Worm (Caenorhabditis elegans) whole organism, L4 larva: Measurements from ENCODE around the gene prmt-9.

Experiments
- F37D6.2 ChIP-seq: sonication (generic microtip); optimal IDR thresholded peaks from 2 replicates; lab custom pipeline; 2016; ENCODE audit warnings: mild to moderate bottlenecking, missing genetic modification characterization, missing compliant biosample characterization
- Y48G9A.11 ChIP-seq: fragments of 200-800 bp; sonication (Bioruptor generic); IDR thresholded peaks from 2 replicates; pipeline ENCODE4 v1.3.6; 2022; ENCODE audit warnings: missing genetic modification reagents, missing genetic modification characterization, missing compliant biosample characterization
- ama-1 ChIP-seq: fragments of 150-350 bp; optimal IDR thresholded peaks from 2 replicates; lab custom pipeline; 2014; ENCODE audit warnings: inconsistent platforms, mixed read lengths
- ceh-20 ChIP-seq: fragments of 200-800 bp; sonication (Bioruptor generic); IDR thresholded peaks from 2 replicates; pipeline ENCODE4 v1.3.6; 2022; ENCODE audit warnings: missing genetic modification reagents, missing genetic modification characterization, missing compliant biosample characterization
- ceh-28 ChIP-seq: fragments of 150-350 bp; optimal IDR thresholded peaks from 2 replicates; lab custom pipeline; 2014; ENCODE audit warnings: missing biosample characterization, missing genetic modification reagents, missing genetic modification characterization
- ctbp-1 ChIP-seq: fragments of 200-800 bp; sonication (Bioruptor generic); IDR thresholded peaks from 2 replicates; pipeline ENCODE4 v1.3.6; 2022; ENCODE audit warnings: missing genetic modification reagents, missing genetic modification characterization, missing compliant biosample characterization
- daf-12 ChIP-seq: fragments of 150-350 bp; optimal IDR thresholded peaks from 2 replicates; lab custom pipeline; 2014; ENCODE audit warnings: missing biosample characterization, missing genetic modification reagents, missing genetic modification characterization
- daf-16 ChIP-seq, 3 experiments: sonication (generic microtip); optimal IDR thresholded peaks; 2 replicates each; lab custom pipeline; 2016 to 2017; ENCODE audit warnings: missing genetic modification characterization in 3 of 3, missing genetic modification reagents in 3 of 3, mild to moderate bottlenecking in 2 of 3, missing compliant biosample characterization in 2 of 3, missing biosample characterization in 1 of 3, moderate library complexity in 1 of 3
- dmd-6 ChIP-seq: fragments of 200-800 bp; sonication (Bioruptor generic); IDR thresholded peaks from 2 replicates; pipeline ENCODE4 v1.3.6; 2022; ENCODE audit warnings: missing genetic modification reagents, missing genetic modification characterization, missing compliant biosample characterization
- dve-1 ChIP-seq: sonication (generic microtip); optimal IDR thresholded peaks from 2 replicates; lab custom pipeline; 2017; ENCODE audit warnings: antibody characterized with exemption, mild to moderate bottlenecking, missing genetic modification characterization, missing compliant biosample characterization; ENCODE audit not compliant: insufficient read depth
- egl-27 ChIP-seq: sonication (generic microtip); optimal IDR thresholded peaks from 3 replicates; lab custom pipeline; 2017; ENCODE audit warnings: missing biosample characterization, missing genetic modification reagents, missing genetic modification characterization
- egl-43 ChIP-seq: fragments of 200-800 bp; sonication (Bioruptor generic); IDR thresholded peaks from 2 replicates; pipeline ENCODE4 v1.3.6; 2022; ENCODE audit warnings: missing genetic modification reagents, missing genetic modification characterization, missing compliant biosample characterization
- hlh-11 ChIP-seq: fragments of 200-800 bp; sonication (Bioruptor generic); optimal IDR thresholded peaks from 2 replicates; lab custom pipeline; 2018; ENCODE audit warnings: mild to moderate bottlenecking, missing genetic modification characterization, missing compliant biosample characterization
- hlh-30 ChIP-seq: sonication (generic microtip); optimal IDR thresholded peaks from 2 replicates; lab custom pipeline; 2017; ENCODE audit warnings: antibody characterized with exemption, mild to moderate bottlenecking, missing genetic modification characterization, missing compliant biosample characterization; ENCODE audit not compliant: insufficient read depth
- lin-1 ChIP-seq: fragments of 200-800 bp; sonication (Bioruptor generic); IDR thresholded peaks from 2 replicates; pipeline ENCODE4 v1.3.6; 2022; ENCODE audit warnings: missing genetic modification reagents, missing genetic modification characterization, missing compliant biosample characterization
- lin-39 ChIP-seq: fragments of 150-350 bp; optimal IDR thresholded peaks from 2 replicates; lab custom pipeline; 2014; ENCODE audit warnings: missing biosample characterization, missing genetic modification reagents, missing genetic modification characterization
- mdl-1 ChIP-seq, 2 experiments: fragments of 150-350 bp in 1 of 2; sonication (generic microtip) in 1 of 2; optimal IDR thresholded peaks; 2 replicates each; lab custom pipeline; 2014 to 2017; ENCODE audit warnings: missing biosample characterization in 2 of 2, missing genetic modification characterization in 2 of 2
- mdt-29 ChIP-seq: fragments of 200-800 bp; sonication (Bioruptor generic); IDR thresholded peaks from 2 replicates; pipeline ENCODE4 v1.3.6; 2022; ENCODE audit warnings: missing genetic modification reagents, missing genetic modification characterization, missing compliant biosample characterization
- nhr-102 ChIP-seq: sonication (generic microtip); optimal IDR thresholded peaks from 2 replicates; lab custom pipeline; 2016; ENCODE audit warnings: mild to moderate bottlenecking, missing genetic modification characterization, moderate library complexity, missing compliant biosample characterization
- nhr-11 ChIP-seq: fragments of 150-350 bp; optimal IDR thresholded peaks from 2 replicates; lab custom pipeline; 2014; ENCODE audit warnings: missing biosample characterization, missing genetic modification characterization
- nhr-237 ChIP-seq: sonication (generic microtip); optimal IDR thresholded peaks from 2 replicates; lab custom pipeline; 2017; ENCODE audit warnings: missing biosample characterization, missing genetic modification characterization
- nhr-28 ChIP-seq: fragments of 150-350 bp; optimal IDR thresholded peaks from 2 replicates; lab custom pipeline; 2014; ENCODE audit warnings: missing biosample characterization, missing genetic modification characterization
- nhr-48 ChIP-seq: sonication (generic microtip); optimal IDR thresholded peaks from 2 replicates; lab custom pipeline; 2016; ENCODE audit warnings: mild to moderate bottlenecking, missing genetic modification characterization, missing compliant biosample characterization
- nhr-76 ChIP-seq: fragments of 150-350 bp; optimal IDR thresholded peaks from 2 replicates; lab custom pipeline; 2014; ENCODE audit warnings: missing biosample characterization, missing genetic modification characterization
- nhr-77 ChIP-seq: fragments of 150-350 bp; optimal IDR thresholded peaks from 2 replicates; lab custom pipeline; 2014; ENCODE audit warnings: missing biosample characterization, missing genetic modification characterization
- pha-4 ChIP-seq, 2 experiments: fragments of 150-350 bp in 1 of 2; fragments of 200-800 bp in 1 of 2; sonication (Bioruptor generic) in 1 of 2; IDR thresholded peaks in 1 of 2; optimal IDR thresholded peaks in 1 of 2; 2 replicates each; pipeline versions ENCODE4 v1.3.6 to Lab custom; 2014 to 2022; ENCODE audit warnings: missing genetic modification characterization in 2 of 2, missing genetic modification reagents in 2 of 2, missing biosample characterization in 1 of 2, missing compliant biosample characterization in 1 of 2
- php-3 ChIP-seq: fragments of 200-800 bp; sonication (Bioruptor generic); IDR thresholded peaks from 2 replicates; pipeline ENCODE4 v1.3.6; 2022; ENCODE audit warnings: missing genetic modification reagents, missing genetic modification characterization, missing compliant biosample characterization
- pqm-1 ChIP-seq: sonication (generic microtip); optimal IDR thresholded peaks from 2 replicates; lab custom pipeline; 2017; ENCODE audit warnings: missing biosample characterization, missing genetic modification characterization
- sdz-12 ChIP-seq: fragments of 200-800 bp; sonication (Bioruptor generic); optimal IDR thresholded peaks from 2 replicates; lab custom pipeline; 2018; ENCODE audit warnings: mild to moderate bottlenecking, missing genetic modification characterization, missing compliant biosample characterization
- set-16 ChIP-seq: fragments of 200-800 bp; sonication (Bioruptor generic); IDR thresholded peaks from 2 replicates; pipeline ENCODE4 v1.3.6; 2022; ENCODE audit warnings: missing genetic modification reagents, missing genetic modification characterization, missing compliant biosample characterization
- skn-1 ChIP-seq: fragments of 150-350 bp; optimal IDR thresholded peaks from 2 replicates; lab custom pipeline; 2014; ENCODE audit warnings: missing biosample characterization, missing genetic modification characterization
- spr-3 ChIP-seq: fragments of 200-800 bp; sonication (Bioruptor generic); optimal IDR thresholded peaks from 2 replicates; lab custom pipeline; 2018; ENCODE audit warnings: mild to moderate bottlenecking, missing genetic modification characterization, missing compliant biosample characterization
- tra-1 ChIP-seq: fragments of 200-800 bp; sonication (Bioruptor generic); IDR thresholded peaks from 2 replicates; pipeline ENCODE4 v1.3.6; 2022; ENCODE audit warnings: missing genetic modification reagents, missing genetic modification characterization, missing compliant biosample characterization
- unc-62 ChIP-seq, 3 experiments: fragments of 150-350 bp in 1 of 3; sonication (generic microtip); optimal IDR thresholded peaks in 2 of 3; peaks in 1 of 3; 1 replicate in 1 of 3; 2 replicates in 2 of 3; lab custom pipeline; 2014 to 2017; ENCODE audit warnings: missing biosample characterization in 3 of 3, missing genetic modification characterization in 3 of 3, missing genetic modification reagents in 3 of 3, missing genotype in 1 of 3
- zfp-3 ChIP-seq: fragments of 200-800 bp; sonication (Bioruptor generic); conservative IDR thresholded peaks from 2 replicates; pipeline ENCODE4 v1.3.6; 2022; ENCODE audit warnings: missing genetic modification reagents, missing genetic modification characterization, missing compliant biosample characterization
- ztf-11 ChIP-seq: fragments of 150-350 bp; optimal IDR thresholded peaks from 2 replicates; lab custom pipeline; 2014; ENCODE audit warnings: missing biosample characterization, missing genetic modification characterization
- ztf-7 ChIP-seq: fragments of 150-350 bp; optimal IDR thresholded peaks from 2 replicates; lab custom pipeline; 2014; ENCODE audit warnings: missing biosample characterization, missing genetic modification characterization

prmt-9 gene

DNA sequence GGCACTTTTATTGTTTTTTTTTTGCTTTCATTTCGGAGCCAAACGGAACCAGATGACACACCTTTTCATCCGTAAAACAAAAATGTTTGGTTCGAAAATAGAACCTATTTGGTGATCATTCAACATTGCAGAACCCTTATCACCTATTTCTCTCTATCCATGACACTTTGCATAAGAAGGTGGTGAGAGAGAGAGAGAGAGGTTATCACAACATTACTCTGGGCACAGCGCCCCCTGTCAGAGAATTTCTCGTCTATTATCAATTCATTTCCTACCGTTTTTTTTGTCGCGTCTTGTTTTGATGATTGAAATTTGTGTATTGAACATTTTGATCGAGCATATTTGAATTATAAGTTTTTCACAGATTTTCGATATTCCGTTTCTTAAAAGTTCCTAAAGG, 16.0 kb upstream of the prmt-9 start (continued):
- TF ChIP-seq lin-39 (tag; lab: Kevin White, UChicago) = no peak
- TF ChIP-seq spr-3 (GFP tag; lab: Kevin White, UChicago) = no peak
- TF ChIP-seq nhr-237 (tag; lab: Kevin White, UChicago) = no peak
- TF ChIP-seq ztf-11 = no peak
- no peak for TF ChIP-seq skn-1 (tag; lab: Kevin White, UChicago)
- peak; percentile 61 for TF ChIP-seq nhr-28 (tag; lab: Kevin White, UChicago)
- no peak for TF ChIP-seq daf-12 (tag; lab: Kevin White, UChicago)
- TF ChIP-seq nhr-76 = no peak
- TF ChIP-seq sdz-12 (GFP tag; lab: Kevin White, UChicago) = no peak
- TF ChIP-seq pqm-1 (tag; lab: Kevin White, UChicago) = peak; percentile 60
- TF ChIP-seq set-16 (GFP tag; lab: Robert Waterston, UW) = no peak
- TF ChIP-seq tra-1 (GFP tag; lab: Robert Waterston, UW) = 0 out of 2 replicates have a peak, but pooled peaks have one; percentile 38
- TF ChIP-seq nhr-48 = no peak
- no peak for TF ChIP-seq nhr-11 (tag; lab: Kevin White, UChicago)

DNA sequence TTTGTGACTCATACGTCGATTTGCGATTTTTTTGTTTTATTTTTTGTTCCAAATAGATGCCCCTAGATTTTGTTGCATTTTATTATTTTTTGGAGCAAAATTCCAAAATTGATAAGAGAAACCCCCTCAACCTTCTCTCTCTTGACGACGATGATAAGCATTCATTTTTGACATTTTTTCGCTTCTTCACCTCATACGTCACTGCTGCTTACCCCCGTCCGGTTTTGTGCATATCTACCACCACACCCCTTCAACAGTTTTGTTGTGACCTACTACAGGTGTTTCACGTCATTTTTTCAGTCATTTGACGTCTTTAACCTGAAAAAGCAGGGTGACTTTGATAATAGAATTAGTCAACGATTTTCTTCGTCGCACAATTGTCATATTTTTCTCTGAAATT, 14.7 kb upstream of the prmt-9 start:
- TF ChIP-seq lin-1 (GFP tag; lab: Robert Waterston, UW) = peak; percentile 60; the same call in 1 of the 2 replicates
- 0 out of 2 replicates have a peak, but pooled peaks have one; percentile 12 for TF ChIP-seq pha-4 (GFP tag; IDR thresholded peaks at IDR 0.05; lab: Robert Waterston, UW)
- no peak for TF ChIP-seq pha-4 (tag; optimal IDR thresholded peaks at IDR 0.05; lab: Kevin White, UChicago)
- TF ChIP-seq ceh-20 (GFP tag; lab: Robert Waterston, UW) = no peak
- no peak for TF ChIP-seq F37D6.2 (tag; lab: Kevin White, UChicago)
- peak; percentile 62 for TF ChIP-seq hlh-11
- TF ChIP-seq mdl-1 (tag; optimal IDR thresholded peaks at IDR 0.05; lab: Kevin White, UChicago) = peak in 1 of 2 experiments; percentile 17
- no peak for TF ChIP-seq ceh-28 (tag; lab: Kevin White, UChicago)
- TF ChIP-seq ctbp-1 (GFP tag; lab: Robert Waterston, UW) = no peak
- 0 out of 2 replicates have a peak, but pooled peaks have one; percentile 39 for TF ChIP-seq php-3 (GFP tag; lab: Robert Waterston, UW)
- TF ChIP-seq dve-1 (tag; lab: Kevin White, UChicago) = peak; percentile 6
- TF ChIP-seq egl-43 (GFP tag; lab: Robert Waterston, UW) = no peak
- TF ChIP-seq nhr-102 (tag; lab: Kevin White, UChicago) = peak; percentile 11
- no peak for TF ChIP-seq ama-1 (lab: Kevin White, UChicago)
- no peak for TF ChIP-seq egl-27
- peak; percentile 73 for TF ChIP-seq pqm-1 (tag; lab: Kevin White, UChicago)
- TF ChIP-seq mdt-29 (GFP tag; lab: Robert Waterston, UW) = no peak
- peak; percentile 38 for TF ChIP-seq nhr-28 (tag; lab: Kevin White, UChicago)
- no peak for TF ChIP-seq sdz-12 (GFP tag; lab: Kevin White, UChicago)
- no peak for TF ChIP-seq zfp-3
- TF ChIP-seq hlh-30 (tag; lab: Kevin White, UChicago) = peak; percentile 24
- peak in 1 of 2 experiments; percentile 82 for TF ChIP-seq unc-62 (GFP tag; optimal IDR thresholded peaks at IDR 0.05 in 1 of 2; lab: Kevin White, UChicago)
- no peak for TF ChIP-seq unc-62 (tag; optimal IDR thresholded peaks at IDR 0.05; lab: Kevin White, UChicago)
- TF ChIP-seq nhr-77 (tag; lab: Kevin White, UChicago) = peak; percentile 55
- no peak for TF ChIP-seq daf-16 (GFP tag; optimal IDR thresholded peaks at IDR 0.05; lab: Kevin White, UChicago)
- peak; percentile 50 for TF ChIP-seq daf-16 (tag; optimal IDR thresholded peaks at IDR 0.05; lab: Kevin White, UChicago)
- TF ChIP-seq dmd-6 (GFP tag; lab: Robert Waterston, UW) = peak; percentile 78
- 0 out of 2 replicates have a peak, but pooled peaks have one; percentile 24 for TF ChIP-seq tra-1 (GFP tag; lab: Robert Waterston, UW)
- TF ChIP-seq ztf-7 (tag; lab: Kevin White, UChicago) = no peak
- no peak for TF ChIP-seq Y48G9A.11 (GFP tag; lab: Robert Waterston, UW)
